Worm (Caenorhabditis elegans) whole organism, early embryonic: ENCODE measurements around the gene ZK177.11.

Experiments used
- B0310.2 ChIP-seq: sonication (generic microtip); optimal IDR thresholded peaks from 2 replicates; lab custom pipeline; 2016; ENCODE audit warnings: mild to moderate bottlenecking, missing genetic modification characterization, missing compliant biosample characterization
- ama-1 ChIP-seq: fragments of 150-350 bp; optimal IDR thresholded peaks from 2 replicates; lab custom pipeline; 2014
- ceh-36 ChIP-seq: sonication (generic microtip); optimal IDR thresholded peaks from 2 replicates; lab custom pipeline; 2016; ENCODE audit warnings: missing genetic modification characterization, inconsistent platforms, missing compliant biosample characterization
- hmg-4 ChIP-seq: fragments of 200-800 bp; sonication (Bioruptor generic); optimal IDR thresholded peaks from 2 replicates; lab custom pipeline; 2018; ENCODE audit warnings: mild to moderate bottlenecking, missing genetic modification characterization, missing compliant biosample characterization
- sea-1 ChIP-seq: fragments of 200-800 bp; sonication (Bioruptor generic); conservative IDR thresholded peaks from 2 replicates; pipeline ENCODE4 v1.3.6; 2022; ENCODE audit warnings: missing genetic modification characterization, missing compliant biosample characterization
- tra-4 ChIP-seq: sonication (generic microtip); optimal IDR thresholded peaks from 2 replicates; lab custom pipeline; 2017; ENCODE audit warnings: missing genetic modification characterization, missing compliant biosample characterization

ce11 chrII:5481982-5482381 is 40.8 kb upstream of the ZK177.11 start, which contains the start of gene cal-8:
- no peak for TF ChIP-seq B0310.2 (tag; lab: Kevin White, UChicago)
- TF ChIP-seq sea-1 (GFP tag; lab: Robert Waterston, UW), result no peak
- TF ChIP-seq hmg-4, result no peak
- TF ChIP-seq ceh-36 (tag; lab: Kevin White, UChicago), result no peak
- no peak for TF ChIP-seq ama-1 (lab: Kevin White, UChicago)
- TF ChIP-seq tra-4 (tag; lab: Kevin White, UChicago), result no peak
